Fruit fly (Drosophila melanogaster): ENCODE measurements around the gene IFT52.

- no peak for TF ChIP-seq CG33017 (tag; optimal IDR thresholded peaks at IDR 0.05)
- no peak for TF ChIP-seq CG7101 (tag; optimal IDR thresholded peaks at IDR 0.05)
- no peak for TF ChIP-seq bab1 (GFP tag; optimal IDR thresholded peaks at IDR 0.05)
- TF ChIP-seq Crg-1 (GFP tag; optimal IDR thresholded peaks at IDR 0.05): no peak
These were observed 23.6 kb downstream of the IFT52 start for dm6 chr2L:6533719-6534118.
